Worm (Caenorhabditis elegans) whole organism, young adult: ENCODE results near the gene wrt-6.

ENCODE experiments used
- B0336.3 ChIP-seq: fragments of 200-800 bp; sonication (Bioruptor generic); IDR thresholded peaks from 2 replicates; pipeline ENCODE4 v1.3.6; 2022; ENCODE audit warnings: missing genetic modification characterization, missing compliant biosample characterization
- Y53G8AR.9 ChIP-seq: fragments of 200-800 bp; sonication (Bioruptor generic); conservative IDR thresholded peaks from 2 replicates; pipeline ENCODE4 v1.3.6; 2022; ENCODE audit warnings: missing genetic modification reagents, missing genetic modification characterization, missing compliant biosample characterization
- attf-5 ChIP-seq: fragments of 200-800 bp; sonication (Bioruptor generic); optimal IDR thresholded peaks from 2 replicates; lab custom pipeline; 2018; ENCODE audit warnings: mild to moderate bottlenecking, missing genetic modification characterization, missing compliant biosample characterization
- ceh-100 ChIP-seq: fragments of 200-800 bp; sonication (Bioruptor generic); IDR thresholded peaks from 2 replicates; pipeline ENCODE4 v1.3.6; 2022; ENCODE audit warnings: missing genetic modification reagents, missing genetic modification characterization, missing compliant biosample characterization
- dpl-1 ChIP-seq: fragments of 150-350 bp; optimal IDR thresholded peaks from 2 replicates; lab custom pipeline; 2014; ENCODE audit warnings: missing biosample characterization, missing genetic modification reagents, missing genetic modification characterization
- efl-1 ChIP-seq: fragments of 150-350 bp; optimal IDR thresholded peaks from 2 replicates; lab custom pipeline; 2014; ENCODE audit warnings: missing biosample characterization, missing genetic modification reagents, missing genetic modification characterization
- egl-18 ChIP-seq: fragments of 200-800 bp; sonication (Bioruptor generic); IDR thresholded peaks from 2 replicates; pipeline ENCODE4 v1.3.6; 2022; ENCODE audit warnings: missing genetic modification reagents, missing genetic modification characterization, missing compliant biosample characterization
- gei-17 ChIP-seq: fragments of 200-800 bp; sonication (Bioruptor generic); optimal IDR thresholded peaks from 2 replicates; lab custom pipeline; 2018; ENCODE audit warnings: mild to moderate bottlenecking, missing genetic modification characterization, missing compliant biosample characterization
- lin-35 ChIP-seq, 3 experiments: fragments of 150-350 bp in 2 of 3; sonication (generic microtip) in 1 of 3; optimal IDR thresholded peaks; 2 replicates each; lab custom pipeline; 2014 to 2018; ENCODE audit warnings: missing biosample characterization in 3 of 3, missing genetic modification characterization in 3 of 3, missing genetic modification reagents in 3 of 3
- nhr-120 ChIP-seq: fragments of 200-800 bp; sonication (Bioruptor generic); IDR thresholded peaks from 2 replicates; pipeline ENCODE4 v1.3.6; 2022; ENCODE audit warnings: missing genetic modification characterization, missing compliant biosample characterization
- snpc-1.1 ChIP-seq: sonication (generic microtip); optimal IDR thresholded peaks from 2 replicates; lab custom pipeline; 2017; ENCODE audit warnings: missing genetic modification characterization, mild to moderate bottlenecking, missing compliant biosample characterization, antibody characterized with exemption, moderate library complexity, missing genotype, missing genetic modification reagents; ENCODE audit not compliant: insufficient read depth
- snpc-1.3 ChIP-seq: sonication (generic microtip); optimal IDR thresholded peaks from 2 replicates; lab custom pipeline; 2017; ENCODE audit warnings: missing genetic modification characterization, mild to moderate bottlenecking, missing compliant biosample characterization, antibody characterized with exemption, moderate library complexity, missing genotype, missing genetic modification reagents; ENCODE audit not compliant: insufficient read depth
- snpc-4 ChIP-seq, 5 experiments: fragments of 150-350 bp in 1 of 5; sonication (generic microtip) in 4 of 5; optimal IDR thresholded peaks; 2 replicates each; lab custom pipeline; 2014 to 2018; ENCODE audit warnings: missing genetic modification characterization in 5 of 5, missing biosample characterization in 3 of 5, antibody characterized with exemption in 2 of 5, mild to moderate bottlenecking in 2 of 5, missing compliant biosample characterization in 2 of 5, missing genotype in 2 of 5, moderate library complexity in 2 of 5, missing genetic modification reagents in 1 of 5
- unc-62 ChIP-seq: fragments of 150-350 bp; optimal IDR thresholded peaks from 2 replicates; lab custom pipeline; 2014; ENCODE audit warnings: missing biosample characterization, missing genetic modification reagents, missing genetic modification characterization

ce11 chrX:3517141-3517540 is 37.1 kb downstream of the wrt-6 start:
- no peak for TF ChIP-seq gei-17 (GFP tag; lab: Kevin White, UChicago)
- TF ChIP-seq dpl-1 (GFP tag; lab: Kevin White, UChicago) = no peak
- no peak for TF ChIP-seq egl-18 (GFP tag; lab: Robert Waterston, UW)
- no peak for TF ChIP-seq B0336.3
- TF ChIP-seq snpc-4 (GFP tag; optimal IDR thresholded peaks at IDR 0.05; lab: Kevin White, UChicago) = no peak
- no peak for TF ChIP-seq snpc-4 (tag; optimal IDR thresholded peaks at IDR 0.05; lab: Kevin White, UChicago)
- TF ChIP-seq unc-62 (GFP tag; lab: Kevin White, UChicago) = no peak
- TF ChIP-seq ceh-100 = no peak
- no peak for TF ChIP-seq Y53G8AR.9
- TF ChIP-seq snpc-1.1 (tag; lab: Kevin White, UChicago) = no peak
- no peak for TF ChIP-seq snpc-1.3 (tag; lab: Kevin White, UChicago)
- no peak for TF ChIP-seq attf-5 (GFP tag; lab: Kevin White, UChicago)
- TF ChIP-seq lin-35 (GFP tag; optimal IDR thresholded peaks at IDR 0.05; lab: Kevin White, UChicago) = no peak
- TF ChIP-seq nhr-120 = no peak
- no peak for TF ChIP-seq efl-1 (GFP tag; lab: Kevin White, UChicago)
